Worm (Caenorhabditis elegans): Measurements from ENCODE around the gene zig-3.

DNA sequence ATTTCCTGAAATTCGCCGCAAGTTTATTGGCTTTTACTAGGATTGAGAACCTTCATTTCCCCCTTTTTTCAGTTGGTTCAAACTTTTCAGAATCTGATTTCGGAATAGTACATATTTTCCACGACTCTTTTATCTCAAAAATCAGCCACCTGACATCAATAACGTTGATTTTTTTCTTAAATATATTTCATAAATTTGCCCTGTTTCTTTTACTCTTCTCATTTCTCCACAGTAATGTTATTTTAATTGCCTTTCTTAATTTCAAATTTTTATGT lies 22.4 kb downstream of the zig-3 start:
- TF ChIP-seq alr-1 (tag; optimal IDR thresholded peaks at IDR 0.05; ENCODE audit: borderline replicate concordance), result no peak
- no peak for TF ChIP-seq elt-3 (tag; optimal IDR thresholded peaks at IDR 0.05)
- no peak for TF ChIP-seq nhr-11 (tag; optimal IDR thresholded peaks at IDR 0.05)

All from whole organism, L1 larva.